Worm (Caenorhabditis elegans): ENCODE data around the gene chtb-1.

DNA sequence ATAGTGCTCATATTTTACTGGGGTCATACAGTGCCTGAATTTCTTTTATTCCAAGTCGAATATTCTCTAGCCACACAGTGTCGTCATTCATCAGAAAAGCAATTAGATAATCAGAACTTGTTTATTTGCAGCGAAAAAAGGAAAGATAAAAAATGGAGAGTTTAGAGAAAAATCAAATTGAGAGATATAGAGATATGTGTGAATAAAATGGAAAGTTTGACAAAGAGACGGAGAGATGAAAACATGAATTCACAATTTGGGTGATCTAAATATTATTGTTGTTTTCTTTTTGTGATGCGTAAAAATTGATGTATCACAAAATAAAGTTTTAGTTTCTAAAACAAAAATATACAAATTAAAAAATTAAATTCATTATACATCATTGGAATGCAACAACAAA lies 54.6 kb downstream of the chtb-1 start:
- no peak for TF ChIP-seq flt-1 (GFP tag; IDR thresholded peaks at IDR 0.05)
- TF ChIP-seq cog-1 (tag; optimal IDR thresholded peaks at IDR 0.05) = no peak
- no peak for TF ChIP-seq T22C8.4 (GFP tag; IDR thresholded peaks at IDR 0.05)
- no peak for TF ChIP-seq klf-2 (GFP tag; conservative IDR thresholded peaks at IDR 0.05)
- TF ChIP-seq med-1 (GFP tag; optimal IDR thresholded peaks at IDR 0.05; ENCODE audit: insufficient read depth) = no peak
- TF ChIP-seq ztf-23 (GFP tag; IDR thresholded peaks at IDR 0.05) = no peak
